Worm (Caenorhabditis elegans): ENCODE results near the gene Y49F6B.6.
A peak's percentile ranks its signal among the peaks of the same experiment; 100 is the strongest.

The Y49F6B.6 gene

ce11 chrII:3502520-3503323 is 29.8 kb downstream of the Y49F6B.6 start, which contains the start of the genes col-71 and Y49F6B.2 (continued):
- TF ChIP-seq nhr-102 (tag; optimal IDR thresholded peaks at IDR 0.05) (no peak), zip-11 (GFP tag; IDR thresholded peaks at IDR 0.05) (no peak), snpc-1.2 (GFP tag; IDR thresholded peaks at IDR 0.05) (no peak), php-3 (GFP tag; IDR thresholded peaks at IDR 0.05) (0 out of 2 replicates have a peak, but pooled peaks have one; percentile 30), hif-1 (tag; optimal IDR thresholded peaks at IDR 0.05) (peak in 1 of 2 experiments; percentile 86), hmg-1.1 (GFP tag; IDR thresholded peaks at IDR 0.05) (0 out of 2 replicates have a peak, but pooled peaks have one; percentile 36)

- TF ChIP-seq lin-38 (GFP tag; IDR thresholded peaks at IDR 0.05) (0 out of 2 replicates have a peak, but pooled peaks have one; percentile 15), set-16 (GFP tag; IDR thresholded peaks at IDR 0.05) (no peak)
Observed at ce11 chrII:3504717-3505116, 31.8 kb downstream of the Y49F6B.6 start, which contains the start of gene cyh-1. cyh-1 (plus strand) TSS chrII:3505017.

DNA sequence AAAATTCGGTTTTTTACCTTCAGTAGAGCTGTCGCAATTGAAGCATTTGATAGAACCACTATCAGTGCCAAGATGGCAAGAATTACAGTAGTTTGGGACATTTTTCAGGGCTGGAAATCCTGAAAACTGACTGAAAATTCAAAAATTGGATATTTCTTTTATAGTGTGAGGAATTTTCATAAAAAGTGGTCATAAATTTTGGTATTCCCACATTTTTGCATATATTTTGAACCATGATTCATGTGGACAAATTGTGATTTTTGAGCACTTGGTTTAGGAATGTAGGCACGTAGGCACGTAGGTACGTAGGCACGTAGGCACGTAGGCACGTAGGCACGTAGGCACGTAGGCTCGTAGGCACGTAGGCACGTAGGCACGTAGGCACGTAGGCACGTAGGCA is 39.3 kb downstream of the Y49F6B.6 start, which contains the start of gene Y49F6B.19:
TSS of gene Y49F6B.19 (minus strand) at position 101 of the 400 bp plus-strand sequence.
- no peak for TF ChIP-seq mdl-1 (tag; optimal IDR thresholded peaks at IDR 0.05)
- TF ChIP-seq nhr-102 (tag; optimal IDR thresholded peaks at IDR 0.05) = no peak
- TF ChIP-seq tra-1 (GFP tag; IDR thresholded peaks at IDR 0.05) = 0 out of 2 replicates have a peak, but pooled peaks have one; percentile 19
- TF ChIP-seq lin-29 (GFP tag; IDR thresholded peaks at IDR 0.05) = no peak

ce11 chrII:3514631-3515030 is 41.7 kb downstream of the Y49F6B.6 start, which contains the start of gene srz-5:
srz-5 (minus strand) TSS chrII:3514731.
- TF ChIP-seq egl-27 (tag; optimal IDR thresholded peaks at IDR 0.05) = no peak

DNA sequence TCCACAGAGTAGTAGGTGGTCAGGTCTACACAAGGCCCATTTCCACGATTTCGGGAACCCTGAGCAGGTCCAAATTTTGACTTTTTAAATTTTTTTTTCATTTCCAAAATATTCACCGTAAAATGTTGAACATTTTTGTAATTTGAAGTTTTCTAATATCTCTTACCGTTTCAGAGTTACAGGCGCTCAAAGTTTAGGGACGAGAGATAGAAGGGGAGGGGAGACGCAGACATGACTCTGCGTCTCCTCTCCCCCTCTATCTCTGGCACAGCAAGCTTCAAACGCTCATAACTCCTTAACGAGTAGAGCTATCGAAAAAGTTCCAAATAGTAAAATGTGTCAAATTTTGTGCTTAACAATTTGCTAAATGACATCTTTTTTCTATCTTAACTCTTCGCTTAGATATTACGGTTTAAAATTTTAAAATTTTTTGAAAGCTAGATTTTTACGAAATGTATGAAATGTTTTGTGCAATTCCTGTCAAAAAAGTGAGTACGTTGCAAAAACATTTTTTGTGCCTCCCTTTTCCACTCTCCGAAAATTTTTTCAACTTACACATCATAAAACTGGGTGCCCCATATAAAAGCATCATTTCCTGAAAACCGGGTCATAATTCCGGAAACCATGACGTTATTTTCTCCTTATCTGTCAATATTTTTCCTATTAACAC is 42.6 kb downstream of the Y49F6B.6 start, which contains the start of the genes Y49F6B.14 and clec-125:
TSS of gene Y49F6B.14 (minus strand) at position 101 of the 670 bp plus-strand sequence.
TSS of gene clec-125 (plus strand) at position 620 of the 670 bp plus-strand sequence.
- no peak for TF ChIP-seq F10B5.3 (tag; optimal IDR thresholded peaks at IDR 0.05)
- TF ChIP-seq lin-1 (GFP tag; IDR thresholded peaks at IDR 0.05) = no peak
- no peak for TF ChIP-seq ama-1 (optimal IDR thresholded peaks at IDR 0.05)
- TF ChIP-seq mes-2 (tag; optimal IDR thresholded peaks at IDR 0.05; ENCODE audit: poor library complexity, severe bottlenecking) = no peak
- no peak for TF ChIP-seq lir-3 (tag; optimal IDR thresholded peaks at IDR 0.05)
- TF ChIP-seq ceh-32 (tag; optimal IDR thresholded peaks at IDR 0.05; ENCODE audit: poor library complexity) = no peak
- TF ChIP-seq ceh-20 (GFP tag; IDR thresholded peaks at IDR 0.05) = no peak
- TF ChIP-seq ctbp-1 (GFP tag; IDR thresholded peaks at IDR 0.05) = no peak
- TF ChIP-seq daf-12 (tag; optimal IDR thresholded peaks at IDR 0.05) = no peak
- TF ChIP-seq nhr-111 (GFP tag; optimal IDR thresholded peaks at IDR 0.05) = no peak
- no peak for TF ChIP-seq mdl-1 (tag; optimal IDR thresholded peaks at IDR 0.05)

DNA sequence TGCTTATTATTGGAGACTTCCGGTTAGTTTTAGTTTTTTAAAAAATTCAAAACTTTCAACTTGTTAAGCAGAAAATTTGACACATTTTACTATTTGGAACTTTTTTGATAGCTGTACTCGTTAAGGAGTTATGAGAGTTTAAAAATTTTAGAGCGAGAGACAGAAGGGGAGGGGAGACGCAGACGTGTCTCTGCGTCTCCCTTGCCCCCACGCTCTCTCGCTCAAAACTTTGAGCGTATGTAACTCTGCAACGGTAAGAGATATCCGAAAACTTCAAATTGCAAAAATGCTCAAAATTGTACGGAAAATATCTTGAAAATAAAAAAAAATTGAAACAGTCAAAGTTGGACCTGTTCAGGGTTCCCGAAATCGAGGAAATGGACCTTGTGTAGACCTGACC is 43.3 kb downstream of the Y49F6B.6 start:
- TF ChIP-seq ceh-20 (GFP tag; IDR thresholded peaks at IDR 0.05) = no peak
- TF ChIP-seq Y75B8A.6 (GFP tag; IDR thresholded peaks at IDR 0.05) = no peak
- no peak for TF ChIP-seq dmd-8 (GFP tag; IDR thresholded peaks at IDR 0.05)
- no peak for TF ChIP-seq zfp-3 (GFP tag; conservative IDR thresholded peaks at IDR 0.05)
- TF ChIP-seq aly-2 (tag; optimal IDR thresholded peaks at IDR 0.05) = no peak
- no peak for TF ChIP-seq mep-1 (tag; optimal IDR thresholded peaks at IDR 0.05)
